Fruit fly (Drosophila melanogaster) whole organism: ENCODE results near the gene Rabex-5.

ENCODE experiments used
- EcR ChIP-seq, 2 experiments: fragments of >200 bp; optimal IDR thresholded peaks; 2 replicates each; lab custom pipeline; 2017; ENCODE audit warnings: missing biosample characterization in 2 of 2, missing genetic modification characterization in 2 of 2, missing genetic modification reagents in 2 of 2
- psq ChIP-seq: fragments of >200 bp; optimal IDR thresholded peaks from 2 replicates; lab custom pipeline; 2017

DNA sequence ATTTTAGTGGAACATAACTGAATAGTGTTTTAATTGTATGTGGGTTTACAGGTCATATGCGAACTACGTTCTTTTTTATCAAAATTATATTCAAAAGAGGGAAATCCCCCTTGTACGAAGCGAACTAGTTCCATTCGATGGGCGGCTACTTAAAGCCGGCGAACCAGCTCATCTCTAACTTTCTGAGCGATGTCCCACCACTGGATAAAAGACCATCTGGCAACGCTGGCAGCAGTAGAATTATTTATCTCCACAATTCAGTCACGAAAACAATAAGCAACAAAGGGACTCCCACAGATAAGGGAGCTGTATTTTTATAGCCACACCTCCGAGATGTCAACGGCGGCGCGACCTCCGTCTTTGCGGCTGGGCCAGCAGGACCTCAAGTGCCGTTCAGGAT, at the start of gene Rabex-5:
- TF ChIP-seq psq (lab: Kevin White, UChicago) (no peak), EcR (GFP tag; optimal IDR thresholded peaks at IDR 0.05; lab: Kevin White, UChicago) (no peak)
